Fruit fly (Drosophila melanogaster) whole organism, prepupa: ENCODE results near the gene CG33985.

Source experiments
- CG6854 ChIP-seq: fragments of 200-800 bp; sonication (Bioruptor generic); optimal IDR thresholded peaks from 2 replicates; lab custom pipeline; 2017; ENCODE audit warnings: missing biosample characterization, mild to moderate bottlenecking, missing genetic modification characterization
- Hr39 ChIP-seq: fragments of 200-800 bp; sonication (Bioruptor generic); optimal IDR thresholded peaks from 2 replicates; lab custom pipeline; 2016; ENCODE audit warnings: missing biosample characterization, missing genetic modification characterization
- Met ChIP-seq: fragments of 200-800 bp; sonication (Bioruptor generic); optimal IDR thresholded peaks from 3 replicates; lab custom pipeline; 2016; ENCODE audit warnings: missing biosample characterization, missing genetic modification characterization
- OdsH ChIP-seq: fragments of 200-800 bp; sonication (Bioruptor generic); optimal IDR thresholded peaks from 3 replicates; lab custom pipeline; 2016; ENCODE audit warnings: missing biosample characterization, missing genetic modification characterization
- eg ChIP-seq: fragments of 200-800 bp; sonication (Bioruptor generic); IDR thresholded peaks from 3 replicates; pipeline ENCODE4 v1.3.6; 2022; ENCODE audit warnings: missing biosample characterization, missing genetic modification characterization
- salr ChIP-seq, 2 experiments: fragments of 200-800 bp; sonication (Bioruptor generic); optimal IDR thresholded peaks; 3 replicates each; lab custom pipeline; 2016 to 2018; ENCODE audit warnings: missing biosample characterization in 2 of 2, missing genetic modification characterization in 2 of 2, mild to moderate bottlenecking in 1 of 2
- vri ChIP-seq: fragments of 200-800 bp; sonication (Bioruptor generic); optimal IDR thresholded peaks from 3 replicates; lab custom pipeline; 2016; ENCODE audit warnings: missing biosample characterization, mild to moderate bottlenecking, missing genetic modification characterization

DNA sequence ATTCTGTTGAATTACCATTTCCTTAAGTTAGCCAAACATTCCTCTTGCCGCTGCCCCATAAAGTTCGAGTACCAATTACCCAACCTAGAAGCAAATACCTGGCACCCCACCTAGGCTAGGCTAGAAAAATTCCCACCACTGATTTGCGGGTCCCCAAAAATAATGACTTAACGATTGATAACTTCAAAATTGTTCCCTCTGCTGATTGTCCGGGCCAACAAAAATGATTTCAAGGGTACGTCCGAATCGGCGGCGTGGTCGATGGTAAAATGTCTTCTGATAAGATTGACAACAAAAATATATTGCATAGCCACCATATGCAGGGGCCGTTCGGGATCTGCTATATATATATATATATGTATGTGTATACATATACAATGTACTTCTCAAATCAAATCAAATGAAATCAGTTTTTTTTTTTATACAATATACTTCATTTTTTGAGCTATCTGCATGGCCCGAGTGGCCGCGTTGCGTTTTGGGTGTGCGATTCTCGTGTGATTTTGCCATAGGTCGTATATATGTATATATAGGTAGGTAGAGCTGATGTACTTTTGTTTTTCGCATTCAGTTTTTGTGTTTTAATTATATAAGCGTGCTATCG is 20.7 kb upstream of the CG33985 start:
- TF ChIP-seq salr (GFP tag; optimal IDR thresholded peaks at IDR 0.05; lab: Kevin White, UChicago) (no peak), eg (GFP tag; lab: Robert Waterston, UW) (no peak), vri (GFP tag; lab: Kevin White, UChicago) (peak; percentile 94), OdsH (GFP tag; lab: Kevin White, UChicago) (no peak), CG6854 (GFP tag; lab: Kevin White, UChicago) (no peak), Hr39 (GFP tag; lab: Kevin White, UChicago) (no peak), Met (GFP tag; lab: Kevin White, UChicago) (no peak)
